Fruit fly (Drosophila melanogaster): ENCODE data around the gene vito.

Gene vito

DNA sequence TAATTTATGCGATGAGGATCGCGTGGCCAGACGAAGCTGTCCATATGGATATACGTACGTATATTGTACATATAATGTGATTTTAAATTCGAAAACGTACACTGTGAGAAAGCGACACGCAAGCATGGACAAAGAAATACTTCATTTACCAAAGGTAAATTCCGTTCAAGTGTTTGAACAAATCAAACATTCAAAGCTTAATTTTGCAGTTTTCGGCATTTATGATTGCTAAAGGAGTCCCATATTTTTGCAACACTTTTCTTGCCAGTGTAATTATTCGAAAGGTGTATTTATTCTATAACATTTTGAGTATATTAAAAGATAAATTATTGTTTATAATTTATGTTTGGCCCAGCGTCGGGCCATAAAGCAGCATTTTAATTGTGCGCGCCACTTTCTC, 42.2 kb upstream of the vito start:
- TF ChIP-seq kay (GFP tag; ENCODE audit: borderline replicate concordance) (no peak), pad (GFP tag; optimal IDR thresholded peaks at IDR 0.05) (no peak), CG12768 (GFP tag; optimal IDR thresholded peaks at IDR 0.05) (no peak), ovo (GFP tag; optimal IDR thresholded peaks at IDR 0.05) (no peak), CG14711 (tag; optimal IDR thresholded peaks at IDR 0.05) (no peak), CG33017 (tag; optimal IDR thresholded peaks at IDR 0.05) (no peak), CG7101 (tag; optimal IDR thresholded peaks at IDR 0.05) (no peak), cnc (optimal IDR thresholded peaks at IDR 0.05) (no peak), tj (GFP tag; optimal IDR thresholded peaks at IDR 0.05) (no peak), bab1 (GFP tag; optimal IDR thresholded peaks at IDR 0.05) (no peak), Clk (GFP tag; optimal IDR thresholded peaks at IDR 0.05) (no peak), toe (GFP tag; optimal IDR thresholded peaks at IDR 0.05) (no peak), cic (GFP tag; optimal IDR thresholded peaks at IDR 0.05) (no peak)

DNA sequence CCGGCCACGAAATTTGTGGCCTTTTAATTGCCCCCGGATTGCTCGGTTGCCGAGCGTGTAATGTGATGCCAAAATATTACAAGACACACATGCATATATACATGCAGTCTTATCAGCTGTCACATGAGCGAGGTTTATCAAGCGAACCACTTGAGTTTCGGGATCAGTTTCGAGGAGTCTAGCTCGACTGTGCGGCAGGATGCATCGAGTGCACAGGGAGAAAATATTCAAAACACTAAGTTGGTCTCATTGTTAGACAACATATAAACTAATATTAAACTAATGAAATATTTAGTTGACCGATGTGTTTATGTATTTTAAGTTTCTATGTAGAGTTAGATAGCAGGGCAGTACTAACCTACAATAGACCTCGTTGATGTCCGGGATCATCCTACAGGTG, 40.0 kb upstream of the vito start:
- TF ChIP-seq CG7101 (tag; optimal IDR thresholded peaks at IDR 0.05) (no peak), toe (GFP tag; optimal IDR thresholded peaks at IDR 0.05) (no peak), CG5204 (GFP tag; optimal IDR thresholded peaks at IDR 0.05) (no peak), CG14711 (tag; optimal IDR thresholded peaks at IDR 0.05) (no peak), ovo (GFP tag; optimal IDR thresholded peaks at IDR 0.05) (no peak), Hr96 (GFP tag; optimal IDR thresholded peaks at IDR 0.05) (no peak), CG7045 (GFP tag; optimal IDR thresholded peaks at IDR 0.05) (no peak), cnc (optimal IDR thresholded peaks at IDR 0.05) (no peak), kay (GFP tag; ENCODE audit: borderline replicate concordance) (no peak), cic (GFP tag; optimal IDR thresholded peaks at IDR 0.05) (no peak), Mnt (GFP tag; optimal IDR thresholded peaks at IDR 0.05) (no peak), Crg-1 (GFP tag; optimal IDR thresholded peaks at IDR 0.05) (no peak), CG11617 (GFP tag; optimal IDR thresholded peaks at IDR 0.05) (no peak), tj (GFP tag; optimal IDR thresholded peaks at IDR 0.05) (no peak), CG33017 (tag; optimal IDR thresholded peaks at IDR 0.05) (no peak), CG12768 (GFP tag; optimal IDR thresholded peaks at IDR 0.05) (no peak), pad (GFP tag; optimal IDR thresholded peaks at IDR 0.05) (no peak)

DNA sequence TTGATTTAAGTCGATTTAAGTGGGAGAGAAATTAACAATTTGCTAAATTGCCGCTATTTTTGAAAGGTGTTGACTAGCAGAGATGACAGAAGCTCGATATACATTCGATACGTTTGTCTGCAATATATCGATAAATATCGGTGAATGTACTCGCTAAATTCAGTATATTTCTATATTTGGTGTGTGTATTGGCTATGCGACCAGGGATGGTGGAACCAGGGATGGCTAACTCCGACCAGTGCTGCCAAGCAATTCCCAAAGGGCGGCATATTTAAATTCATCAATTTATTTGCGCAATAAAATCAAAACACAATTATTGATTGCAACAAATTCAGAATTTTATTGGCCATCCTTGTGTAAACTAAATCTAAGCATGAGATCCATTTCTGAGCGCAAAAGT, 35.9 kb upstream of the vito start, which contains the start of gene mad2:
Gene mad2, minus strand, starts transcription at position 78 of the 400 bp plus-strand sequence.
- TF ChIP-seq CG7045 (GFP tag; optimal IDR thresholded peaks at IDR 0.05) (no peak), bab1 (GFP tag; optimal IDR thresholded peaks at IDR 0.05) (peak; percentile 27), pad (GFP tag; optimal IDR thresholded peaks at IDR 0.05) (no peak), Clk (GFP tag; optimal IDR thresholded peaks at IDR 0.05) (no peak), tj (GFP tag; optimal IDR thresholded peaks at IDR 0.05) (no peak), CG1620 (GFP tag; optimal IDR thresholded peaks at IDR 0.05) (no peak), CG7101 (tag; optimal IDR thresholded peaks at IDR 0.05) (no peak), Mnt (GFP tag; optimal IDR thresholded peaks at IDR 0.05) (peak; percentile 4), Crg-1 (GFP tag; optimal IDR thresholded peaks at IDR 0.05) (peak; percentile 50), toe (GFP tag; optimal IDR thresholded peaks at IDR 0.05) (no peak)

DNA sequence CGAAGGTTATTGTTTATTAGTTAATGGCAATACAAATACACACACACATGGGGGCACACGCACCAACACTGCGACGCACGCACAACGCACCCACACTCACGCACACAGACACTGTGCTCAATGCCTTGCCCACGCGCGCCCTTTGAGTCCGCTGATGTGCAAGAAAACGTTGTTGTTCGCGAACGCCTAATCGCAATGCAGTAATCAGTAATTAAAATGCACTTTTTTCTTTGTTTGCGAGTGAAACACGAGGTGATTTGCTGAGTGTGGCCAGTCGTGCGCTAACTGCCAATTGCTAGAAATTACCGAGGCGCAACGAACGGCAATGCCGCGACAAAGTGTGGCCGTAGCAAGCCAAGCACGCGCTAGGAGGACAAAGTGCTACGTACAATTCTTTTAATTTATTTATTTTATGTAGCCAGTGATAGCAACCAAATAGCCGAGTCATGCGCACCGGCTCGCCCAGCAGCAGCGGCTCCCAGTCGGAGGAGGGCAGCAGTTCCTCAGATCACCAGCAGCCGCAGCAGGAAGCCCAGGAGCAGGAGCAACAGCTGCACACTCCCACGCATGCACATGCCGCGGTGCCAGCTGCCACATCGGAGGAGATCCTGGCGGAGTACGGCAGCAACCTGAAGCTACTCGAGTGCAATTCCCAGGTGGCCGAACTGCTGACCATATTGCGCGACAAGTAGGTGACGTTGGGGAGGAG, 33.7 kb upstream of the vito start, which contains the start of the genes S6k and kri:
Gene S6k, minus strand, starts transcription at position 299 of the 709 bp plus-strand sequence.
Gene kri, plus strand, starts transcription at position 341 of the 709 bp plus-strand sequence.
- no peak for TF ChIP-seq ovo (GFP tag; optimal IDR thresholded peaks at IDR 0.05)
- TF ChIP-seq Hr96 (GFP tag; optimal IDR thresholded peaks at IDR 0.05): no peak
- peak; percentile 59 for TF ChIP-seq CG33017 (tag; optimal IDR thresholded peaks at IDR 0.05)
- TF ChIP-seq CG14711 (tag; optimal IDR thresholded peaks at IDR 0.05): peak; percentile 25
- no peak for TF ChIP-seq cnc (optimal IDR thresholded peaks at IDR 0.05)
- TF ChIP-seq cic (GFP tag; optimal IDR thresholded peaks at IDR 0.05): peak; percentile 80
- TF ChIP-seq Crg-1 (GFP tag; optimal IDR thresholded peaks at IDR 0.05): peak; percentile 24
- TF ChIP-seq tj (GFP tag; optimal IDR thresholded peaks at IDR 0.05): peak; percentile 29
- no peak for TF ChIP-seq CG7045 (GFP tag; optimal IDR thresholded peaks at IDR 0.05)
- TF ChIP-seq CG11617 (GFP tag; optimal IDR thresholded peaks at IDR 0.05): peak; percentile 32
- TF ChIP-seq CG5204 (GFP tag; optimal IDR thresholded peaks at IDR 0.05): no peak
- peak; percentile 46 for TF ChIP-seq bab1 (GFP tag; optimal IDR thresholded peaks at IDR 0.05)
- TF ChIP-seq Mnt (GFP tag; optimal IDR thresholded peaks at IDR 0.05): peak; percentile 99
- TF ChIP-seq pad (GFP tag; optimal IDR thresholded peaks at IDR 0.05): peak; percentile 21
- no peak for TF ChIP-seq kay (GFP tag; ENCODE audit: borderline replicate concordance)
- TF ChIP-seq CG12768 (GFP tag; optimal IDR thresholded peaks at IDR 0.05): peak; percentile 68
- TF ChIP-seq Clk (GFP tag; optimal IDR thresholded peaks at IDR 0.05): no peak
- peak; percentile 23 for TF ChIP-seq CG1620 (GFP tag; optimal IDR thresholded peaks at IDR 0.05)
- TF ChIP-seq toe (GFP tag; optimal IDR thresholded peaks at IDR 0.05): peak; percentile 30
- peak; percentile 35 for TF ChIP-seq CG7101 (tag; optimal IDR thresholded peaks at IDR 0.05)

DNA sequence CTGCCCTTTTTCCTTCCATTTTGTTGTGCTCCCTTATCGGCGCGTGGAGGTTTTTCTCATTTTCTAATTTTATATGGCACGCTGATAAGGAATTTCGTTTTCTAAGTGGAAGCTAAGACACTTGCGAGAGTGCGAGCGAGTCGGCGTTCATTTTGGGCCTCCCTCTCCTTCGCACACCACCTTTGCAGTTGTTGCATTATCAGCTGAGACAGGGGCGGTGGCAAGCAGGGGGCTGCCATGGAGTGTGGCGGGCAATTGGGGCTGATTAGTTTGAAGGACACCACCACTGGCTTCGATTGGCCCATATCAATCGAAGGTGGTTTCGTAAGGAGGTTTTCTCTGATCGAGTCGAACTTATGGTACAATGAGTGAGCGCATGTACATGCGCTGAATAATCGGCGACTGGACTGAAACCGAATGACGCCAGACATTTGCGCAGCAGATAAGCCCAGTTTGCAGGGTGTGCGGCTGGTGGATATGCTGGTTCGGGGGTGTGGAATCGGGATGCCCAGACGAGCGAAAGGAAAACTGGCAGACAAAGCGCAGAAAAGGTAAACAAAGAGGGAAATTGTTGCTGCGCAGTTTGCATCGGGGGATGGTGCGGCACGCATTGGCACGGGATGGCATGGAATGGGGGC, 32.6 kb upstream of the vito start:
- TF ChIP-seq CG7045 (GFP tag; optimal IDR thresholded peaks at IDR 0.05): no peak
- TF ChIP-seq CG7101 (tag; optimal IDR thresholded peaks at IDR 0.05): no peak
- TF ChIP-seq Mnt (GFP tag; optimal IDR thresholded peaks at IDR 0.05): peak; percentile 88
- TF ChIP-seq tj (GFP tag; optimal IDR thresholded peaks at IDR 0.05): no peak
- no peak for TF ChIP-seq CG33017 (tag; optimal IDR thresholded peaks at IDR 0.05)
- TF ChIP-seq cic (GFP tag; optimal IDR thresholded peaks at IDR 0.05): peak; percentile 88
- peak; percentile 17 for TF ChIP-seq CG12768 (GFP tag; optimal IDR thresholded peaks at IDR 0.05)

DNA sequence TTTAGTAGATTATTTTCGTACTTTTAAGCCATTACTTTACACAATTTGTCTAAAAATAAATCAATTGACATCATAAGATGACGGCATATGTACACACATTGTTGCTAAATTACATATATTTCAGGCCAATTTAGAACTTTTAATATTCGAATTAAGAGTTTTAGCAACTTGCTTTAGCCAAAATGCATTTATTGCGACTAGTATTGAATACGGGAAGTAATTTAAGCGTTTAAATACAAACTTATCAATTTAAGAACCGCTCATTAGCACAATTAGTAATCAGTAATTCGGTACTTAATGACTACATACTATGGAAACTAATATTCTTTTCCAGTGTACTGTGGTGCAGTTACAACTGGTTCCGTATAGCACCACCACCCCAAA, 32.1 kb upstream of the vito start:
- TF ChIP-seq Mnt (GFP tag; optimal IDR thresholded peaks at IDR 0.05): no peak
- no peak for TF ChIP-seq CG5204 (GFP tag; optimal IDR thresholded peaks at IDR 0.05)
- TF ChIP-seq pad (GFP tag; optimal IDR thresholded peaks at IDR 0.05): no peak
- TF ChIP-seq CG7045 (GFP tag; optimal IDR thresholded peaks at IDR 0.05): no peak
- TF ChIP-seq Clk (GFP tag; optimal IDR thresholded peaks at IDR 0.05): no peak
